Worm (Caenorhabditis elegans): ENCODE data around the gene crn-7.

Gene crn-7

ce11 chrIII:8305816-8306215 is 37.5 kb downstream of the crn-7 start:
- no peak for TF ChIP-seq ceh-83 (GFP tag; optimal IDR thresholded peaks at IDR 0.05)
- TF ChIP-seq nhr-2 (tag; optimal IDR thresholded peaks at IDR 0.05), result no peak
- no peak for TF ChIP-seq mab-5 (tag; optimal IDR thresholded peaks at IDR 0.05)
- no peak for TF ChIP-seq ces-1 (GFP tag; optimal IDR thresholded peaks at IDR 0.05)
- TF ChIP-seq nhr-237 (tag; optimal IDR thresholded peaks at IDR 0.05), result no peak
- TF ChIP-seq lsy-2 (tag; optimal IDR thresholded peaks at IDR 0.05), result no peak
- no peak for TF ChIP-seq hlh-1 (tag; optimal IDR thresholded peaks at IDR 0.05)
- no peak for TF ChIP-seq pha-4 (tag; optimal IDR thresholded peaks at IDR 0.05)
- no peak for TF ChIP-seq ceh-43 (GFP tag; optimal IDR thresholded peaks at IDR 0.05)
- TF ChIP-seq elt-1 (tag; optimal IDR thresholded peaks at IDR 0.05; ENCODE audit: borderline replicate concordance, insufficient read depth), result no peak
- no peak for TF ChIP-seq nhr-76 (tag; optimal IDR thresholded peaks at IDR 0.05)
- TF ChIP-seq mep-1 (tag; optimal IDR thresholded peaks at IDR 0.05), result no peak
- no peak for TF ChIP-seq sem-2 (GFP tag; optimal IDR thresholded peaks at IDR 0.05)
- TF ChIP-seq nhr-12 (tag; optimal IDR thresholded peaks at IDR 0.05), result no peak
- TF ChIP-seq blmp-1 (tag; optimal IDR thresholded peaks at IDR 0.05), result no peak
- no peak for TF ChIP-seq mls-2 (tag; optimal IDR thresholded peaks at IDR 0.05)
- TF ChIP-seq drap-1 (GFP tag; optimal IDR thresholded peaks at IDR 0.05), result no peak
- no peak for TF ChIP-seq sptf-1 (tag; optimal IDR thresholded peaks at IDR 0.05)

ce11 chrIII:8307356-8307755 is 39.0 kb downstream of the crn-7 start, which contains the start of the genes F10E9.7 and F10E9.5:
Gene F10E9.7, minus strand, starts transcription at chrIII:8307441.
Gene F10E9.5, plus strand, starts transcription at chrIII:8307592.
- TF ChIP-seq nhr-76 (tag; optimal IDR thresholded peaks at IDR 0.05) (no peak), pha-4 (tag; optimal IDR thresholded peaks at IDR 0.05) (no peak), nhr-28 (tag; optimal IDR thresholded peaks at IDR 0.05) (no peak), flh-1 (GFP tag; optimal IDR thresholded peaks at IDR 0.05) (no peak), nhr-237 (tag; optimal IDR thresholded peaks at IDR 0.05) (peak; percentile 15), mab-5 (tag; optimal IDR thresholded peaks at IDR 0.05) (no peak), ceh-83 (GFP tag; optimal IDR thresholded peaks at IDR 0.05) (no peak), ztf-11 (tag; optimal IDR thresholded peaks at IDR 0.05) (no peak), lin-13 (tag; optimal IDR thresholded peaks at IDR 0.05) (peak; percentile 30), ceh-39 (tag; optimal IDR thresholded peaks at IDR 0.05) (peak; percentile 38), M03D4.4 (tag; optimal IDR thresholded peaks at IDR 0.05) (no peak), snpc-4 (tag; optimal IDR thresholded peaks at IDR 0.05) (no peak), drap-1 (GFP tag; optimal IDR thresholded peaks at IDR 0.05) (no peak), mls-2 (tag; optimal IDR thresholded peaks at IDR 0.05) (no peak), unc-62 (GFP tag; optimal IDR thresholded peaks at IDR 0.05) (no peak), bed-3 (GFP tag; optimal IDR thresholded peaks at IDR 0.05) (no peak), ces-1 (GFP tag; optimal IDR thresholded peaks at IDR 0.05) (peak; percentile 70), sptf-1 (tag; optimal IDR thresholded peaks at IDR 0.05) (peak; percentile 54), elt-3 (tag; optimal IDR thresholded peaks at IDR 0.05) (no peak), unc-39 (tag; optimal IDR thresholded peaks at IDR 0.05) (no peak), nhr-2 (tag; optimal IDR thresholded peaks at IDR 0.05) (peak; percentile 26), ham-2 (GFP tag; optimal IDR thresholded peaks at IDR 0.05) (no peak), cnd-1 (tag; optimal IDR thresholded peaks at IDR 0.05) (no peak), mep-1 (tag; optimal IDR thresholded peaks at IDR 0.05) (peak; percentile 61), zip-8 (tag; optimal IDR thresholded peaks at IDR 0.05) (no peak), hlh-1 (tag; optimal IDR thresholded peaks at IDR 0.05) (no peak), elt-1 (tag; optimal IDR thresholded peaks at IDR 0.05; ENCODE audit: borderline replicate concordance, insufficient read depth) (no peak), sem-2 (GFP tag; optimal IDR thresholded peaks at IDR 0.05) (no peak), tbx-8 (GFP tag; optimal IDR thresholded peaks at IDR 0.05) (no peak), blmp-1 (tag; optimal IDR thresholded peaks at IDR 0.05) (no peak), lin-32 (GFP tag; optimal IDR thresholded peaks at IDR 0.05) (no peak), lsy-2 (tag; optimal IDR thresholded peaks at IDR 0.05) (peak; percentile 74), unc-120 (tag; optimal IDR thresholded peaks at IDR 0.05; ENCODE audit: poor library complexity, severe bottlenecking) (no peak), ceh-43 (GFP tag; optimal IDR thresholded peaks at IDR 0.05) (no peak), nhr-12 (tag; optimal IDR thresholded peaks at IDR 0.05) (no peak)

ce11 chrIII:8308238-8308637 is 39.9 kb downstream of the crn-7 start, which contains the start of gene F10E9.4:
Gene F10E9.4, plus strand, starts transcription at chrIII:8308538.
- no peak for TF ChIP-seq unc-39 (tag; optimal IDR thresholded peaks at IDR 0.05)
- TF ChIP-seq blmp-1 (tag; optimal IDR thresholded peaks at IDR 0.05), result no peak
- no peak for TF ChIP-seq tbx-8 (GFP tag; optimal IDR thresholded peaks at IDR 0.05)
- TF ChIP-seq cnd-1 (tag; optimal IDR thresholded peaks at IDR 0.05), result no peak
- no peak for TF ChIP-seq nhr-12 (tag; optimal IDR thresholded peaks at IDR 0.05)
- no peak for TF ChIP-seq ceh-43 (GFP tag; optimal IDR thresholded peaks at IDR 0.05)
- TF ChIP-seq lin-32 (GFP tag; optimal IDR thresholded peaks at IDR 0.05), result no peak
- no peak for TF ChIP-seq bed-3 (GFP tag; optimal IDR thresholded peaks at IDR 0.05)
- no peak for TF ChIP-seq unc-120 (tag; optimal IDR thresholded peaks at IDR 0.05; ENCODE audit: poor library complexity, severe bottlenecking)
